Worm (Caenorhabditis elegans) whole organism, mixed stage, embryonic: Measurements from ENCODE around the gene rabx-5.

Experiments
- elt-3 ChIP-seq: fragments of 150-350 bp; optimal IDR thresholded peaks from 2 replicates; lab custom pipeline; 2014; ENCODE audit warnings: missing biosample characterization, missing genetic modification characterization
- hlh-1 ChIP-seq: fragments of 150-350 bp; optimal IDR thresholded peaks from 2 replicates; lab custom pipeline; 2014; ENCODE audit warnings: missing biosample characterization, missing genetic modification reagents, missing genetic modification characterization
- lin-13 ChIP-seq: fragments of 150-350 bp; optimal IDR thresholded peaks from 2 replicates; lab custom pipeline; 2014; ENCODE audit warnings: missing biosample characterization, missing genetic modification characterization
- lsy-2 ChIP-seq: fragments of 150-350 bp; optimal IDR thresholded peaks from 2 replicates; lab custom pipeline; 2014; ENCODE audit warnings: missing biosample characterization, missing genetic modification characterization
- mep-1 ChIP-seq: fragments of 150-350 bp; optimal IDR thresholded peaks from 2 replicates; lab custom pipeline; 2017; ENCODE audit warnings: missing biosample characterization, missing genetic modification reagents, missing genetic modification characterization, inconsistent platforms
- nhr-237 ChIP-seq: fragments of 150-350 bp; optimal IDR thresholded peaks from 2 replicates; lab custom pipeline; 2014; ENCODE audit warnings: missing biosample characterization, missing genetic modification characterization

DNA sequence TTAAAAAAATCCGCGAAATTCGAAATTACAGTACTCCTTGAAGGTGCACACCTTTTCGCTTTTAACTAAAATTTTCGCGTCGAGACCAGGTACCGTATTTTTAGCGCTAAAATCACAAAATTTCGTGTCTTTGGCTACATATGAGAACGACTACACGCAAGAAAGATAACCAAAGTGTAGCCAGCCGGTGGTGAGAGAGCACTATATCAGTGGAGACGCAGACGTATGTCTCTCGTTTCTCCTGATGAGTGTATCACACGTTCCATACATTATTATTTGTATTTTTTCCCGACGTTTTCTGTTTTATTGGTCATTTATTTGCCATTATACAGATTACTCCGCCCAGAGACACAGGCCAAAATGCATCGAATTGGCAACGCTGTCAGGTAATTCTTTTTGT lies 39.2 kb upstream of the rabx-5 start, which contains the start of gene acdh-11:
- TF ChIP-seq nhr-237 (no peak), elt-3 (no peak), hlh-1 (tag; lab: Kevin White, UChicago) (no peak), mep-1 (no peak), lin-13 (tag; lab: Kevin White, UChicago) (no peak), lsy-2 (tag; lab: Kevin White, UChicago) (no peak)
